Worm (Caenorhabditis elegans): ENCODE results near the gene F27D9.13.
"Not testable (repeated sequence)": the region's sequence is repeated elsewhere in the genome, so short reads cannot be mapped to it uniquely, and the experiment has no call there.

Gene F27D9.13

DNA sequence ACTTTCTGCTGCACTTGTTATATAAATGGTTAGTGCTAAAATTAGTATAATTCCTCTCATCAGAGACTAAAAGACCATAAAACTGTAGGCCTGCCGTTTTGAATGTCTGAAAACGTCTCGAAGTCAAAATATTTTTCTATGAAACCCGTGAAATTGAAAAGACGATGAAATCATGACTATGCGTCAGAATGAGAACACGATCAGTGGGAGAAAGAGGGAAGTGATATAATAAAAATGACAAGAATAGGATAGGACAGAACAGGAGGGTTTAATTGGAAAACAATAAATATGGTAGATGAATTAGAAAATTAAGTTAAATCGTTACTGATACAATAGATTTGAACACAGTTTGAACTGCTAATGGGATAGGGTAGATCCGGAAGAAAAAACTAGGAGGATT lies 3.4 kb upstream of the F27D9.13 start, which contains the start of gene F27D9.7:
TSS of gene F27D9.7 (minus strand) at position 101 of the 400 bp plus-strand sequence.
- TF ChIP-seq snpc-4 (tag; optimal IDR thresholded peaks at IDR 0.05) (no peak), hlh-1 (tag; optimal IDR thresholded peaks at IDR 0.05) (no peak), nhr-28 (tag; optimal IDR thresholded peaks at IDR 0.05) (no peak), zip-8 (tag; optimal IDR thresholded peaks at IDR 0.05) (no peak), mep-1 (tag; optimal IDR thresholded peaks at IDR 0.05) (no peak), unc-120 (tag; optimal IDR thresholded peaks at IDR 0.05; ENCODE audit: poor library complexity, severe bottlenecking) (no peak), unc-62 (GFP tag; optimal IDR thresholded peaks at IDR 0.05) (no peak), lsy-2 (tag; optimal IDR thresholded peaks at IDR 0.05) (no peak), tbx-8 (GFP tag; optimal IDR thresholded peaks at IDR 0.05) (no peak), cnd-1 (tag; optimal IDR thresholded peaks at IDR 0.05) (no peak), ces-1 (GFP tag; optimal IDR thresholded peaks at IDR 0.05) (no peak), unc-39 (tag; optimal IDR thresholded peaks at IDR 0.05) (no peak), sem-2 (GFP tag; optimal IDR thresholded peaks at IDR 0.05) (no peak), elt-3 (tag; optimal IDR thresholded peaks at IDR 0.05) (no peak)

DNA sequence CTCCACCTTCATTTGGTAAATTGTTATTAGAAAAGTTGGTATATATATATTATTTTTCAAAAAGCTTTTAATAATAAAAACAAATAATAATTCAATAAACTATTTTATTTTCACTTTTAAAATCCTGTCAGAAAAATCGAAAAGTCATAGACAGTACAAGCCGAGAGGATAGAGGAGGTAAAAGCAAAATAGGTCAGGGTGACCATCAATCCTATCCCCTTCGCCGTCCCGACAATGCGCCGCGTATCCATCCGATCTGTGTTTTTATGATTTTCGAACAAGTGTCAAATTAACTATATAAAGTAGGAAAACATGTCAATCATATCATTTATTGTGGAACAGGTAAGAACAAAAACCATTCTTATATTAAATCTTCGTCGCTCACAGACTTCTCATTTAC lies 1.8 kb downstream of the F27D9.13 start:
- TF ChIP-seq sptf-1 (tag; optimal IDR thresholded peaks at IDR 0.05) (no peak), elt-1 (tag; optimal IDR thresholded peaks at IDR 0.05; ENCODE audit: borderline replicate concordance, insufficient read depth) (no peak), blmp-1 (tag; optimal IDR thresholded peaks at IDR 0.05) (peak; percentile 46), mls-2 (tag; optimal IDR thresholded peaks at IDR 0.05) (no peak), mab-5 (tag; optimal IDR thresholded peaks at IDR 0.05) (no peak)

DNA sequence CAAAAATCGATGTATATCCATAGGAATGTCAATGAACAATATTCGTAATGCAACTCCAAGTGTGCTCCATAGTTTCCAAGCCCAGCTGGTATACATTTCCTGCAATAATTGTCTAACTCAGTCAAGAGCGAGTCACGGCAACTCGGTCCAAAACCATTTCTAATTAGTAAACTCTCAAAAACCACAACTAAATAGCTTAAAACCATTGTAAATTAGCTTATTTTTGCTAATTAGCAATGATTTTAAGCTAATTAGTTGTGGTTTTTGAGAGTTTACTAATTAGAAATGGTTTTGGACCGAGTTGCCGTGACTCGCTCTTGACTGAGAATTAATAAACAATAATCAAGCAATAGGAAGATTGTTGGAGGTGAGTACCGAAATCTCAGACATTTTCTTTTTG lies 2.4 kb downstream of the F27D9.13 start, which contains the start of gene dhs-29:
TSS of gene dhs-29 (minus strand) at position 101 of the 400 bp plus-strand sequence.
- TF ChIP-seq tbx-8 (GFP tag; optimal IDR thresholded peaks at IDR 0.05); zip-8 (tag; optimal IDR thresholded peaks at IDR 0.05); snpc-4 (tag; optimal IDR thresholded peaks at IDR 0.05): not testable (repeated sequence)

DNA sequence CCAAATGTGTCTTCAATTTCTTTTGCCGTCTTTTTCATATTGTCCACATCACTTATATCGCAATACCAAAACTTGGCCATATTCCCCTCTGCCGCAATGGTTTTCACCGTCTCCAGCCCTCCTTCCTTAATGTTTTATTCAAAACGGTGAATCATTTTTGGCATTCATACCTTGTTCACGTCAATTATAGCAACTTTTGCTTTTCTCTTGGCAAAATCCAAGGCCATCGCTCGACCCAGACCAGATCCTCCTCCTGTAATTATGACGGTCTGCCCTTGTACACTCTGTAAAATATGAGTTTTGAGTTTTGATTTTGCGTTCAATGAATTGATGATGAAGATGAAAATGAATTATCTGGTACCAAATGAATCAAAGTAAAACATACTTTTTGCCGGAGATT lies 2.8 kb downstream of the F27D9.13 start:
- no peak for TF ChIP-seq sem-2 (GFP tag; optimal IDR thresholded peaks at IDR 0.05)
- TF ChIP-seq ces-1 (GFP tag; optimal IDR thresholded peaks at IDR 0.05) = no peak
- no peak for TF ChIP-seq ceh-39 (tag; optimal IDR thresholded peaks at IDR 0.05)

DNA sequence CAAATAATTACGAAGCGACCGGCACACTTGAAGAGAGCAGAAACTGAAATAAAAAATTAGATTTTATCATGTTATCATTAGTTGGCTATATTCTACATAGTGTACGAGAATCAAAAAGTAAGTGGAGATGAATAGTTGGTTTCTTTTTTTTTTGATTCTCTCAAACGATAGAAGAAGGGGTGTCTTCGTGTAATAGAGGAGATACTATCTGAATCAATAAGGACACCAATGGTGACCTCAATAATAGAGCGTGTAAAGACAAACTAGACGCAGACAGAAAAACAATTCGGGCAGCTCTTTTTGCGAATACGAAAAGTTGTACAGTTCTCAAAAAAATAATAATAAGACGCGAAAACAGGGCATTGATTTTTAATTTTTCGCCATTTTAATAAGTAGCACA lies 4.7 kb downstream of the F27D9.13 start:
- TF ChIP-seq elt-1 (tag; optimal IDR thresholded peaks at IDR 0.05; ENCODE audit: borderline replicate concordance, insufficient read depth) = peak; percentile 35
- no peak for TF ChIP-seq ceh-43 (GFP tag; optimal IDR thresholded peaks at IDR 0.05)

DNA sequence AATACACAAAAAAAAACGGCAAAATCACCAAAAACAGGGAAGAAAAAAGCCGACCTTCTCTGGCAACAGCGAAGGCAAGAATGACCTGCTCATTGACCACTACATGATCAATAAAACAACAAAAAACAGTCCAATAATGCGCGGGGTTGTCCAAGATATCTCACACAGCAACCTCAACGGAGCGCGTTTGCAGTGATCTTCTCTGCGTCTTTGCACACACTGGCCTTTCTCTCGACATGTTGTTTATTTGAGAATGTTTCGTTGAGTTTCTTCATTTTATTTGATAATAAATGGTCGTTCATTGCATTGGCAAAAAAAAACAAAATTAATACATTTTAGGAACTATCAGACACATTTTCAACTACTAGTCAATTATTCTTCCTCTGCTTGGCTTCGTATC lies 5.6 kb downstream of the F27D9.13 start:
- TF ChIP-seq snpc-4 (tag; optimal IDR thresholded peaks at IDR 0.05) = no peak
- peak; percentile 47 for TF ChIP-seq hlh-1 (tag; optimal IDR thresholded peaks at IDR 0.05)
- TF ChIP-seq unc-62 (GFP tag; optimal IDR thresholded peaks at IDR 0.05) = peak; percentile 28
- TF ChIP-seq mep-1 (tag; optimal IDR thresholded peaks at IDR 0.05) = peak; percentile 50
- TF ChIP-seq lsy-2 (tag; optimal IDR thresholded peaks at IDR 0.05) = no peak
- no peak for TF ChIP-seq nhr-2 (tag; optimal IDR thresholded peaks at IDR 0.05)
- TF ChIP-seq pha-4 (tag; optimal IDR thresholded peaks at IDR 0.05) = peak; percentile 39
- no peak for TF ChIP-seq sem-2 (GFP tag; optimal IDR thresholded peaks at IDR 0.05)
- no peak for TF ChIP-seq nhr-237 (tag; optimal IDR thresholded peaks at IDR 0.05)

DNA sequence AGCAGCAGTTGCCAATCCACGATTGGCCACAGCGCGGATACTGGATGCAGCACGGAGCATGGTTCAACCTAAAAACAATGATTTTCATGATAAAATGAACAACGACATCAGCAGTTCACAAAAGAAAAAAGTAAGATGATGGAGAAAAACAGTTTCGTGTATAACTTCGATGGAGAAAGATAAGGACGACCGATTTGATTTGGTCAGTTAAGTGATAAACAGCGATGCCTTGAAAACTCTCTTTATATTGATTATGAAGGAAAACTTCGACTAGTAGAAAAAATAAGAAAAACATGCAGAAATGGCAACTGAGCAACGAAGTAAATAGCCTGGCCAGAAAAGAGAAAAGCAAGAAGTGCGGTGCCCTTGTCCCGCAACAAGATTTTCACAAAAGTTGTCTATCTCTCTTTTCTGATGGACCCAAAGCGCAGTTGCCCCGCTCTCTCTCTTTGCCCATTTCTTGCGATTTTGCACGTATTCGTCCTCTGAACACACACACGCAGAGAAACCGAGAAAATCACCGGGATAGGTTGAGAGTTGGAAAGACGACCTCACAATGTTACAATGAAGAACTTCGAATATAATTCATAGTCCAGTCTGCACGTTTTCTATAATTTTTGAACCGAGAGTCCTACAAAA lies 6.2 kb downstream of the F27D9.13 start, which contains the start of gene pcca-1:
TSS of gene pcca-1 (minus strand) at position 68 of the 639 bp plus-strand sequence.
- TF ChIP-seq mep-1 (tag; optimal IDR thresholded peaks at IDR 0.05) (no peak), lsy-2 (tag; optimal IDR thresholded peaks at IDR 0.05) (no peak), unc-120 (tag; optimal IDR thresholded peaks at IDR 0.05; ENCODE audit: poor library complexity, severe bottlenecking) (peak; percentile 84), hlh-1 (tag; optimal IDR thresholded peaks at IDR 0.05) (peak; percentile 87), nhr-237 (tag; optimal IDR thresholded peaks at IDR 0.05) (no peak)

Measured in whole organism, mixed stage, embryonic.